Fruit fly (Drosophila melanogaster): ENCODE measurements around the gene Anp.

- TF ChIP-seq CTCF (optimal IDR thresholded peaks at IDR 0.05) (no peak), CG8478 (optimal IDR thresholded peaks at IDR 0.05) (no peak)
Measured at dm6 chr3R:30222236-30222635, 12.5 kb downstream of the Anp start.
